Fruit fly (Drosophila melanogaster) whole organism: ENCODE results near the gene CG10222.

Source experiments
- EcR ChIP-seq, 2 experiments: fragments of >200 bp; optimal IDR thresholded peaks; 2 replicates each; lab custom pipeline; 2017; ENCODE audit warnings: missing biosample characterization in 2 of 2, missing genetic modification characterization in 2 of 2, missing genetic modification reagents in 2 of 2
- pan ChIP-seq: fragments of >200 bp; optimal IDR thresholded peaks from 2 replicates; lab custom pipeline; 2017
- psq ChIP-seq: fragments of >200 bp; optimal IDR thresholded peaks from 2 replicates; lab custom pipeline; 2017

dm6 chr3L:13410999-13411398 lies 1.3 kb downstream of the CG10222 start:
- TF ChIP-seq EcR (GFP tag; optimal IDR thresholded peaks at IDR 0.05; lab: Kevin White, UChicago) (no peak), psq (lab: Kevin White, UChicago) (no peak), pan (no peak)
